Fruit fly (Drosophila melanogaster) whole organism, larva: ENCODE data around the gene twin.

Experiments used
- noc ChIP-seq: fragments of 200-800 bp; sonication (Bioruptor generic); optimal IDR thresholded peaks from 3 replicates; lab custom pipeline; 2019; ENCODE audit warnings: missing biosample characterization, mild to moderate bottlenecking, missing genetic modification characterization, moderate library complexity

The twin gene

dm6 chr3R:24221334-24222302 is at the start of gene twin:
twin (minus strand) TSS chr3R:24221965.
- peak; percentile 14 for TF ChIP-seq noc (tag; lab: Kevin White, UChicago)

dm6 chr3R:24271071-24271470 is 49.3 kb upstream of the twin start, which contains the start of gene jar:
jar (minus strand) TSS chr3R:24271233.
- peak; percentile 39 for TF ChIP-seq noc (tag; lab: Kevin White, UChicago)

DNA sequence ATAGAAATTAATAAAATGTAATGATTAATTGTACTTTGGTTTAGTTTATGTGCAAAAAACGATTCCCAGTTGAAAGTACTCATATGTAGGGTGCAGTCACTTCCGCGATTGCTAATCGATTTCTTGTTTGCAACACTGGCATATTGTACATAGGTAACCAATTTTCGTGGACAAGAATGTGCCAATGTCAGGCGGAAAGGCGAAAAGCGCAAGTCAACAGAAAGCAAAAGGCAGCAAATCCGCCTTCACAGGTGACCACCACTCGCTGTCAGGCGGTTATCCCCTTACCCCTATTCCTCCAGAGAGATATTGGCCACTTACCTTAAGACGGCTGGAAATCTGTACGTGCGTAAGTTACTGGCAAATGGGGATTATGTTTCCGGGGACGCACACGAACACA is 48.8 kb upstream of the twin start:
- TF ChIP-seq noc (tag; lab: Kevin White, UChicago): no peak

- no peak for TF ChIP-seq noc (tag; lab: Kevin White, UChicago)
Measured at dm6 chr3R:24270034-24270433, 48.3 kb upstream of the twin start.

- TF ChIP-seq noc (tag; lab: Kevin White, UChicago): peak; percentile 10
Measured at dm6 chr3R:24268293-24268692, 46.5 kb upstream of the twin start.

dm6 chr3R:24267580-24268202 is 45.9 kb upstream of the twin start:
- no peak for TF ChIP-seq noc (tag; lab: Kevin White, UChicago)

DNA sequence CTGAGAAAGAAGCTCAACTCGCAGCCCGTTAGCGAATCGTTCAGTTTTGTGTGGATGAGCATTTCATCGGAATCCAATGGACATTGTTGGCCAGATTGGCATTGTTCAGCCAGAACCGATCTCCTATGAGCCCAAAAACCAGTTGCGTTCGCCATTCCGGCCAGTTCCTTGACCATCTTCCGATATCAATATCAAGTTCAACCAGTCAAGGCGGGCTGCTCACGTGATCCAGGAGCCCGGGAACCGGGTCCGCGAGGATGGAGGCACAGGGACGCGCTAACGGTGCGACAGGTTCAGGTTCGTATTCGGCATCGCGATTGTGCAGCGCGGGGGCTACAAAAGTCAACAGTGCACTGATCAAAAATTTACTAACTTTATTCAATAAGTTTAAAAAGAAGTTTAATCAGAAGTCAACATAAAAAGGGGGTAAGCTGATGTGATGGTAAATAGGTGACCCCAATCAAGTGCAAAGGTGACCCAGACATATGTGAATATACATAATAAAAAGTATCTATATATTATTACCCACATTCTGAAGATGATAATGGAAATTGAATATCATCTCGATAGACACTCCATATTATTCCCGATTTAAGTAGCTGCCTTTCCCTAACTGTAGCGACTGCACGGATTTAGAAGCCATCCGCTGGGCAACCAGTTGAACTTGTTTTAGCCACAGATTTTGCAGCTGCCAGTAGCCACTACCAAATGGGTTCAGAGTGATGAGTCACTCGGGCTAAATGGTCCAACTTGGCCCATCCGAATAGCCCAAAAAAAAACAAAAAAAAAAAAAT is 45.2 kb upstream of the twin start:
- TF ChIP-seq noc (tag; lab: Kevin White, UChicago): no peak

- no peak for TF ChIP-seq noc (tag; lab: Kevin White, UChicago)
Measured at dm6 chr3R:24264414-24265363, 42.9 kb upstream of the twin start.

DNA sequence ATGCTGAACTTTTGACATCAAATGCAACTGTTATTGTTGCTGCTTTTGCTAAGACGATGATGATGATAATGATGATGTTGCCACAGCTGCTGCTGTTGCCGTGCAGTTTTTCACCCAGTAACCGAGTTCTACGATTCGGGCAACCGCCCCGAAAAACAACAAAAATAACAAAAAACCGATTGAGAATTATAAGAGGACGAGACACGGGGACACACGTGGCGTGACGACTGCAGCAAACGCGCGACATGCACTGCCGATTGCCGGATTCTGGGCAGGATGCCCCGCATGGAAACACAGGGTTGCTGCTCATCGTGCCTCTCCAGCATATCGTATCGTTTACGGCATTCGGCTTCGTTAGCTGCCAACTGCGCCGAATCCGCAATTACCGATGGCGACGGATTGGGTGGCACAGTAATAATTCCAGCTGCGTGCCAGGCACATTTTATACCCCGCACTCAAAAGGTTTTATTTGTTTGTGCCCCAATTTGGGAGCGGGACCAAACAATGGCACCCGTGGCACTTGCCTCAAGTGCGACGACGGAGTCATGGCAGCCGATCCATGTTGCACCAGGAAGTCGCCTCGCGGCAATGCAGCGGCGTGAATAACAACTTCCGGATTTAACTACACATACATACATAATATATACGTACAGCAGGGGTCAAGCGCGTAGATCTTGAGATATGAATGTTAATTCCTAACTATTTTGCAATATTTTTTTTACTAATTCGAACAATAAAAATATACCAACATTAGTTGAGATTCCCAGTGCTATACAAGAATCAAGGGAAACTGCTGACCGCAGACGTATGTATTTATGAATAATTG is 42.0 kb upstream of the twin start:
- no peak for TF ChIP-seq noc (tag; lab: Kevin White, UChicago)

dm6 chr3R:24262923-24263322 is 41.2 kb upstream of the twin start:
- TF ChIP-seq noc (tag; lab: Kevin White, UChicago): no peak

DNA sequence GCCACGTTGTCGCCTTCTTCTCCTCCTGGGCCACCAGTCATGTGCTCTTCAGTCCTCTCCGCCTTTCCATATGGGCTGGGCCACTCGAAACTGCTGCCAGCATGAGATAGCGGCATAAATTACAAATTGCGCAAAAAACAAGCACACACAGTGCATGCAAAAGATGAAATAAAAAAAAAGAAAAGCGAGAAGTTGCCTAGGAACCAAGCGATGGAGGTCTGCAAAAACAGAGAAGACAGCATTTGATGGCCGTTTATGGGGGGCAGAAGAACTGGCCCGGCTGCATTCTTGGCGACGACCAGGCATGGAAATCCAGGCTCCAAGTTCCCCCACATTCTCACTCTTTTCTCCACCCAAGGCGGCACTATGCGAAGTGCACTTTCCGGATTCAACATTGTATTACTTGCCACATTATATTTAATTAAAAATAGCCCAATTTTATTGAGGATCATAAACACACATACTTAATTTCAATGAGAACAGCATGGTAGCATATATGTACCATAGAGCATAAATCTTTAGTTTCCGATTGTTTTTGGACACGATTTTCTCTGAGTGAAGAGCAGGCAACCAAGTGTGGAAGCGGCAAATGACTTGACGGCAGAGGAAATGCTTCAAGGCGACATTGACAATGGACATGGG is 39.7 kb upstream of the twin start:
- no peak for TF ChIP-seq noc (tag; lab: Kevin White, UChicago)

dm6 chr3R:24260411-24260810 is 38.6 kb upstream of the twin start:
- no peak for TF ChIP-seq noc (tag; lab: Kevin White, UChicago)

dm6 chr3R:24260041-24260379 is 38.2 kb upstream of the twin start:
- peak; percentile 20 for TF ChIP-seq noc (tag; lab: Kevin White, UChicago)
